Worm (Caenorhabditis elegans): ENCODE results near the gene C42D8.9.

DNA sequence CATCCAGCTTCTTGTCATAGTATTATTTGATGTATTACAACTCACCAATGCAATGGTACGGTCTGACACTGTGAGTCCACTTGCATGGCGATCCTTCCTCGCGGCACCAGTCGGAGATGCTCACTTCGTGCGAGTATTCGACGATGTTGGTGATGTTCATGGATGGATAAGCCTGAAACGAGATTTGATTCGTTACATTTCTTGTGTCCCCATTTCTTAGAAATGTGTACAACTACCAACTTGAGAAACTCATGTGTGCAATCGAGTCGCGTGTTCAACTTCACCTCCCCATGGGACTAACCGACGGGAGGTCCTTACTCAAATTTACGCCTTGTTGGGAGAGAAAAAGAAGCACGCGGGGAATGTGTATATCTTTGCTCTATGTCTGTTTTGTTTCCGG lies 8.7 kb upstream of the C42D8.9 start:
- no peak for TF ChIP-seq blmp-1 (tag; optimal IDR thresholded peaks at IDR 0.05; ENCODE audit: insufficient read depth)
- no peak for TF ChIP-seq gmeb-1 (tag; optimal IDR thresholded peaks at IDR 0.05)
- TF ChIP-seq ceh-16 (tag; optimal IDR thresholded peaks at IDR 0.05) = no peak
- no peak for TF ChIP-seq snpc-4 (tag; optimal IDR thresholded peaks at IDR 0.05)
- no peak for TF ChIP-seq unc-62 (GFP tag; optimal IDR thresholded peaks at IDR 0.05)
- TF ChIP-seq egl-27 (tag; optimal IDR thresholded peaks at IDR 0.05) = no peak
- TF ChIP-seq ztf-11 (tag; optimal IDR thresholded peaks at IDR 0.05) = no peak
